Worm (Caenorhabditis elegans) whole organism, mixed stage, embryonic: ENCODE results near the gene ztf-29.

Source experiments
- blmp-1 ChIP-seq: fragments of 150-350 bp; optimal IDR thresholded peaks from 2 replicates; lab custom pipeline; 2014; ENCODE audit warnings: missing biosample characterization, missing genetic modification characterization
- elt-3 ChIP-seq: fragments of 150-350 bp; optimal IDR thresholded peaks from 2 replicates; lab custom pipeline; 2014; ENCODE audit warnings: missing biosample characterization, missing genetic modification characterization
- lin-13 ChIP-seq: fragments of 150-350 bp; optimal IDR thresholded peaks from 2 replicates; lab custom pipeline; 2014; ENCODE audit warnings: missing biosample characterization, missing genetic modification characterization
- mep-1 ChIP-seq: fragments of 150-350 bp; optimal IDR thresholded peaks from 2 replicates; lab custom pipeline; 2017; ENCODE audit warnings: missing biosample characterization, missing genetic modification reagents, missing genetic modification characterization, inconsistent platforms
- nhr-2 ChIP-seq: fragments of 150-350 bp; optimal IDR thresholded peaks from 2 replicates; lab custom pipeline; 2014; ENCODE audit warnings: missing biosample characterization, missing genetic modification characterization
- nhr-28 ChIP-seq: fragments of 150-350 bp; optimal IDR thresholded peaks from 2 replicates; lab custom pipeline; 2014; ENCODE audit warnings: missing biosample characterization, missing genetic modification characterization
- nhr-76 ChIP-seq: sonication (generic microtip); optimal IDR thresholded peaks from 2 replicates; lab custom pipeline; 2017; ENCODE audit warnings: missing biosample characterization, missing genetic modification characterization
- pha-4 ChIP-seq: fragments of 150-350 bp; optimal IDR thresholded peaks from 2 replicates; lab custom pipeline; 2018; ENCODE audit warnings: missing biosample characterization, missing genetic modification reagents, missing genetic modification characterization
- snpc-4 ChIP-seq: fragments of 150-350 bp; optimal IDR thresholded peaks from 2 replicates; lab custom pipeline; 2014; ENCODE audit warnings: missing biosample characterization, missing genetic modification characterization
- unc-62 ChIP-seq: fragments of 150-350 bp; optimal IDR thresholded peaks from 2 replicates; lab custom pipeline; 2014; ENCODE audit warnings: missing biosample characterization, missing genetic modification reagents, missing genetic modification characterization

DNA sequence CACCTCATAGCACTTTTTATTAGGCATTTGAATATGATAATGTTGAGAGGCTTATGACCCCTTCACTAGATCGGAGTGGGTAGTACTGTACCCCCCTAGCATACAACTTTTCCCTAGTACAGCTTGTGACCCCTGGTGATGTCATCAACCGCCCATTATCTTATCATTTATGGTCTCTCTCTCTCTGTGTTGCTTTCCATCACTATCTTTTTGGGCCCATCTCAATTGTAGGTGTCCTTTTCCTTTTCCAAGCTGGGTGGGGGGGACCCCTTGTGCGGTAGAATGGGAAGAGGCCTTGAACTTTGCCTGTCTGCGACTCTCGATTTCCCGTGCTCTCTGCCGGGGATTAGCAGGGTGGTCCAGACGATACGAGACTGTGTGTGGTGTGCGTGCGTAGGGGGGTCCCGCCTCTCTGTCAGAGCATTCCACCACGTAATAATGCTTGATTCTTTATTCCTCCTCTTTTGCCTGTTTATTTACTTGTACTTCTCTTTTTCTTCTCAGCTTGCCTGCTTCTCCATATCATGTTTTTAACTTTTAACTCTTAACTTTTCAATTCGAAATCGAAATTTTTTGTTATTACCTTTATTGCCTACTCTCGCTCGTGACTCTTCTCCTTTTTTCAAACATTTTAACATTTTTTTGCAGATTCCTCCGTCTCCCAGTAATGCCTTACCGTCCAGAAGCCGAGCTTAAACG is at the start of gene ztf-29:
- TF ChIP-seq blmp-1 (tag; lab: Kevin White, UChicago) (no peak), nhr-28 (tag; lab: Kevin White, UChicago) (no peak), unc-62 (GFP tag; lab: Kevin White, UChicago) (no peak), lin-13 (tag; lab: Kevin White, UChicago) (no peak), nhr-2 (no peak), pha-4 (tag; lab: Kevin White, UChicago) (no peak), snpc-4 (no peak), elt-3 (tag; lab: Kevin White, UChicago) (no peak), nhr-76 (tag; lab: Kevin White, UChicago) (no peak), mep-1 (tag; lab: Kevin White, UChicago) (no peak)
